Fruit fly (Drosophila melanogaster): ENCODE data around the gene CG13133.

DNA sequence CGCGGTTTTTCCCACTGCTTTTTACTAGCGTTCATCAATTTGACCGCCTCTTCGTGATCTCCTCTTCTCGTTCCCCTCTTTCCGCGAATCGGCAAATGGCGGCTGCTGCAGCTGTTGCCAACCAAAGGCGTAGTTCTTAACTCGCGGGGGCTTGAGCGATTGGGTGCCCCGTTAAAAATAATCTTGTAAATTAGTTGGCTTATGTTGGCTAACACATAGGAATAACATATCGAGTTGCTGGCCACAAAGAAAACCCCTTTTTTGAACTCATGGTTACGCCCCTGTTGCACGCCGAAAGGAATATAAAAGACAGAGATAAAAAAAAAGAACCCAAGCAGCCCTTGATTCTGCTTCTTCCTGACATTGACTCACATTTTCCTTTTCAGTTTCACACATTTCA lies 35.0 kb downstream of the CG13133 start:
- TF ChIP-seq usp (GFP tag; optimal IDR thresholded peaks at IDR 0.05) (no peak), CrebA (GFP tag; optimal IDR thresholded peaks at IDR 0.05; ENCODE audit: borderline replicate concordance) (peak; percentile 83), rgr (GFP tag; optimal IDR thresholded peaks at IDR 0.05) (peak; percentile 96), tai (GFP tag; optimal IDR thresholded peaks at IDR 0.05) (peak; percentile 94), Myc (optimal IDR thresholded peaks at IDR 0.05) (no peak), pan (optimal IDR thresholded peaks at IDR 0.05) (no peak), psq (GFP tag; optimal IDR thresholded peaks at IDR 0.05) (peak; percentile 96), HLH106 (tag; optimal IDR thresholded peaks at IDR 0.05) (peak; percentile 98), h (GFP tag; optimal IDR thresholded peaks at IDR 0.05) (peak; percentile 96), lola (GFP tag; optimal IDR thresholded peaks at IDR 0.05) (no peak), Jra (GFP tag; optimal IDR thresholded peaks at IDR 0.05) (peak; percentile 87), Abd-B (GFP tag; optimal IDR thresholded peaks at IDR 0.05) (no peak), Hr78 (GFP tag; optimal IDR thresholded peaks at IDR 0.05) (no peak), foxo (GFP tag; optimal IDR thresholded peaks at IDR 0.05) (peak; percentile 79 to 97)

Data from whole organism, wandering third instar larva.